Fruit fly (Drosophila melanogaster): ENCODE data around the gene Irk3.

Irk3 gene

dm6 chr2L:18708239-18708891 lies 5.2 kb downstream of the Irk3 start, which contains the start of the genes Faf2 and Grip71 (continued):
- TF ChIP-seq dimm (GFP tag; IDR thresholded peaks at IDR 0.05) (peak; percentile 82), CG10462 (GFP tag; optimal IDR thresholded peaks at IDR 0.05) (peak; percentile 67), CG4617 (GFP tag; optimal IDR thresholded peaks at IDR 0.05; ENCODE audit: borderline replicate concordance) (peak; percentile 82), sd (tag; optimal IDR thresholded peaks at IDR 0.05) (peak; percentile 83), p53 (GFP tag; optimal IDR thresholded peaks at IDR 0.05) (peak; percentile 36), CG8765 (GFP tag; IDR thresholded peaks at IDR 0.05) (peak; percentile 91), ase (GFP tag; IDR thresholded peaks at IDR 0.05) (peak; percentile 95), Nf-YB (GFP tag; optimal IDR thresholded peaks at IDR 0.05) (peak; percentile 59), sr (GFP tag; IDR thresholded peaks at IDR 0.05) (peak; percentile 72; the same call in 1 of the 3 replicates), CG16815 (GFP tag; optimal IDR thresholded peaks at IDR 0.05) (peak; percentile 95), jigr1 (GFP tag; IDR thresholded peaks at IDR 0.05) (peak; percentile 86), CG8944 (GFP tag; optimal IDR thresholded peaks at IDR 0.05) (peak; percentile 87), CG15479 (GFP tag; optimal IDR thresholded peaks at IDR 0.05) (no peak), onecut (GFP tag; IDR thresholded peaks at IDR 0.05) (peak; percentile 65), CG1603 (tag; optimal IDR thresholded peaks at IDR 0.05) (peak; percentile 88), Dfd (GFP tag; optimal IDR thresholded peaks at IDR 0.05) (peak; percentile 43 to 65), CG2202 (tag; optimal IDR thresholded peaks at IDR 0.05) (peak; percentile 73), Spps (tag; optimal IDR thresholded peaks at IDR 0.05) (peak; percentile 76), eve (GFP tag; optimal IDR thresholded peaks at IDR 0.05) (no peak), Fer3 (tag; optimal IDR thresholded peaks at IDR 0.05) (peak; percentile 92), Hand (GFP tag; optimal IDR thresholded peaks at IDR 0.05) (peak; percentile 52), lmd (GFP tag; IDR thresholded peaks at IDR 0.05) (peak; percentile 95), Blimp-1 (GFP tag; optimal IDR thresholded peaks at IDR 0.05) (peak; percentile 86), CG30403 (GFP tag; optimal IDR thresholded peaks at IDR 0.05) (peak; percentile 96), NC2β (GFP tag; optimal IDR thresholded peaks at IDR 0.05) (peak; percentile 84), org-1 (GFP tag; optimal IDR thresholded peaks at IDR 0.05) (peak; percentile 71), CG11398 (GFP tag; optimal IDR thresholded peaks at IDR 0.05) (peak; percentile 14), CTCF (GFP tag; optimal IDR thresholded peaks at IDR 0.05) (peak; percentile 23), Chrac-16 (GFP tag; optimal IDR thresholded peaks at IDR 0.05) (peak; percentile 94), grn (GFP tag; optimal IDR thresholded peaks at IDR 0.05) (peak; percentile 63), Awh (GFP tag; IDR thresholded peaks at IDR 0.05) (peak; percentile 94), insv (GFP tag; optimal IDR thresholded peaks at IDR 0.05) (peak in 1 of 2 experiments; percentile 59), CG31224 (GFP tag; IDR thresholded peaks at IDR 0.05) (peak; percentile 91), CG18619 (GFP tag; optimal IDR thresholded peaks at IDR 0.05) (peak; percentile 82), CG17186 (GFP tag; optimal IDR thresholded peaks at IDR 0.05) (peak; percentile 85), CG43689 (GFP tag; IDR thresholded peaks at IDR 0.05) (peak; percentile 74), CG11085 (GFP tag; IDR thresholded peaks at IDR 0.05) (peak; percentile 95), Max (GFP tag; optimal IDR thresholded peaks at IDR 0.05) (peak; percentile 79), hth (optimal IDR thresholded peaks at IDR 0.05) (no peak), pita (GFP tag; optimal IDR thresholded peaks at IDR 0.05) (no peak), CHES-1-like (GFP tag; optimal IDR thresholded peaks at IDR 0.05) (peak; percentile 82), Nf-YC (tag; optimal IDR thresholded peaks at IDR 0.05) (peak; percentile 81), pfk (GFP tag; optimal IDR thresholded peaks at IDR 0.05) (no peak), CG2129 (GFP tag; IDR thresholded peaks at IDR 0.05; ENCODE audit: partially characterized antibody) (no peak), grau (tag; optimal IDR thresholded peaks at IDR 0.05) (peak; percentile 89), nom (GFP tag; optimal IDR thresholded peaks at IDR 0.05) (peak; percentile 87), knrl (GFP tag; IDR thresholded peaks at IDR 0.05; ENCODE audit: partially characterized antibody) (peak; percentile 66), H2.0 (GFP tag; IDR thresholded peaks at IDR 0.05) (peak; percentile 91), CG9797 (GFP tag; optimal IDR thresholded peaks at IDR 0.05) (peak; percentile 98), ash1 (GFP tag; optimal IDR thresholded peaks at IDR 0.05) (no peak), exex (tag; optimal IDR thresholded peaks at IDR 0.05) (no peak)

All from whole organism, embryonic.